Worm (Caenorhabditis elegans) whole organism, L3 larva: ENCODE data around the gene F20G2.6.

Experiments
- aly-2 ChIP-seq: fragments of 150-350 bp; optimal IDR thresholded peaks from 2 replicates; lab custom pipeline; 2014; ENCODE audit warnings: missing biosample characterization, missing genetic modification characterization
- ceh-82 ChIP-seq: fragments of 150-350 bp; optimal IDR thresholded peaks from 2 replicates; lab custom pipeline; 2014; ENCODE audit warnings: missing biosample characterization, missing genetic modification characterization
- egl-27 ChIP-seq: sonication (generic microtip); optimal IDR thresholded peaks from 4 replicates; lab custom pipeline; 2017; ENCODE audit warnings: missing biosample characterization, missing genetic modification reagents, missing genetic modification characterization
- nhr-11 ChIP-seq: fragments of 150-350 bp; optimal IDR thresholded peaks from 2 replicates; lab custom pipeline; 2014; ENCODE audit warnings: missing biosample characterization, missing genetic modification characterization
- nhr-23 ChIP-seq: fragments of 150-350 bp; optimal IDR thresholded peaks from 2 replicates; lab custom pipeline; 2014; ENCODE audit warnings: missing biosample characterization, missing genetic modification reagents, missing genetic modification characterization
- nhr-237 ChIP-seq: fragments of 150-350 bp; optimal IDR thresholded peaks from 2 replicates; lab custom pipeline; 2014; ENCODE audit warnings: missing biosample characterization, missing genetic modification characterization
- nhr-28 ChIP-seq: fragments of 150-350 bp; optimal IDR thresholded peaks from 2 replicates; lab custom pipeline; 2014; ENCODE audit warnings: missing biosample characterization, missing genetic modification characterization
- pha-4 ChIP-seq: fragments of 150-350 bp; optimal IDR thresholded peaks from 2 replicates; lab custom pipeline; 2014; ENCODE audit warnings: missing biosample characterization, missing genetic modification reagents, missing genetic modification characterization
- snpc-4 ChIP-seq: fragments of 150-350 bp; optimal IDR thresholded peaks from 2 replicates; lab custom pipeline; 2014; ENCODE audit warnings: missing biosample characterization, missing genetic modification characterization

DNA sequence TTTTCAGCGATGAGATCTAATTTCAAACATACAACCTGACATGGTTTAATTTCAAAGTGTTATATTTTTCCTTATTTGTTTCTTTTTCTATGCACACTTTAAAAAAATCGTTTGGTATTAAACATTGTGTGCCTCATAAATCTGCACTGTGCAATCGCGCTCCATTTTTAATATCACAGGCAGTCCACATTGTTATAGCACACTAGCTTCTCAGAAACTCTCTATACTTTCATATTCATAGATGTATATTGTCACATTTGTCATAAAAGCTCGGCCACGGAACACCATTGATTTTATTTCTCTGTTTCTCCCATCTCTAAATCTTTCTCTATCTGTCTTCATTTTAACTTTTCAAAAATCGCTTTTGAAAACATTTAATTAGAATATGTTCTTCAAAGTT lies 5.5 kb upstream of the F20G2.6 start:
- TF ChIP-seq nhr-28 (tag; lab: Kevin White, UChicago) (no peak), nhr-11 (no peak), nhr-237 (tag; lab: Kevin White, UChicago) (no peak), ceh-82 (no peak), pha-4 (tag; lab: Kevin White, UChicago) (peak; percentile 49), egl-27 (no peak), aly-2 (tag; lab: Kevin White, UChicago) (no peak), snpc-4 (tag; lab: Kevin White, UChicago) (peak; percentile 56), nhr-23 (tag; lab: Kevin White, UChicago) (no peak)
